Worm (Caenorhabditis elegans) whole organism, L4/young adult: ENCODE measurements around the gene C01G6.3.

Source experiments
- W03F9.2 ChIP-seq: fragments of 150-350 bp; optimal IDR thresholded peaks from 2 replicates; lab custom pipeline; 2014; ENCODE audit warnings: missing biosample characterization, missing genetic modification characterization
- dao-5 ChIP-seq: sonication (generic microtip); optimal IDR thresholded peaks from 2 replicates; lab custom pipeline; 2016; ENCODE audit warnings: missing genotype, missing genetic modification characterization, moderate library complexity, missing compliant biosample characterization
- him-1 ChIP-seq: sonication (generic microtip); optimal IDR thresholded peaks from 2 replicates; lab custom pipeline; 2016; ENCODE audit warnings: missing genotype, missing genetic modification reagents, missing genetic modification characterization, missing compliant biosample characterization

DNA sequence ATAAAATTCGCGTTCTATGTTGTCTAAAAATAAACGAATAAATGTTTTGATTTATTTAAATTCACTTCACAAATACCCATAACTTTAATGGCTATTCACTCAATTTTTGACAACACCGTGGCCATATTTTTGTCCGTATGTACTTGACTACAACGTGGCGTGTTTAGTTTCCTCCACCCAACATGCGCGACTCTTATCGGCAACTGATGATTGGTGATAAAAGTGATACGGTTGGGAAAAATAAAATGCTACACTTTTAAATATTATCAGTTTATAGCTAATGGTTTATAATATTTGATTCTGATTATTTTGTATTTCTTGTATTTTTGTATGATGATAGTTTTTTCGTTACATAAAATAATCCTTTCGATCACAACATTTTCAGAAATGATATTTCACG, 21.9 kb downstream of the C01G6.3 start, which contains the start of gene acs-7:
- no peak for TF ChIP-seq him-1 (tag; lab: Kevin White, UChicago)
- no peak for TF ChIP-seq W03F9.2 (tag; lab: Kevin White, UChicago)
- no peak for TF ChIP-seq dao-5
